Fruit fly (Drosophila melanogaster): ENCODE results near the gene sty.

Gene sty

dm6 chr3L:3434882-3435281, 10.1 kb upstream of the sty start (continued):
- TF ChIP-seq sc (optimal IDR thresholded peaks at IDR 0.05) (no peak), sc (GFP tag; optimal IDR thresholded peaks at IDR 0.05) (peak; percentile 10), Mrtf (GFP tag; IDR thresholded peaks at IDR 0.05) (no peak), CG8765 (GFP tag; IDR thresholded peaks at IDR 0.05) (0 out of 2 replicates have a peak, but pooled peaks have one; percentile 33), CG30431 (GFP tag; optimal IDR thresholded peaks at IDR 0.05) (no peak), ro (GFP tag; IDR thresholded peaks at IDR 0.05) (no peak), eve (GFP tag; optimal IDR thresholded peaks at IDR 0.05) (peak in 1 of 2 experiments; percentile 44), CG12391 (tag; optimal IDR thresholded peaks at IDR 0.05) (peak; percentile 24), CG1529 (GFP tag; optimal IDR thresholded peaks at IDR 0.05) (peak; percentile 22), Xbp1 (GFP tag; optimal IDR thresholded peaks at IDR 0.05) (no peak), CG6689 (GFP tag; IDR thresholded peaks at IDR 0.05) (peak; percentile 34; the same call in 1 of the 2 replicates), CG3281 (GFP tag; optimal IDR thresholded peaks at IDR 0.05) (no peak), gce (GFP tag; IDR thresholded peaks at IDR 0.05) (0 out of 3 replicates have a peak, but pooled peaks have one; percentile 14), dmrt99B (tag; optimal IDR thresholded peaks at IDR 0.05) (peak; percentile 57), Neu2 (GFP tag; optimal IDR thresholded peaks at IDR 0.05; ENCODE audit: borderline replicate concordance) (no peak), sima (GFP tag; optimal IDR thresholded peaks at IDR 0.05) (no peak), CG17385 (GFP tag; optimal IDR thresholded peaks at IDR 0.05) (peak; percentile 30), zfh2 (GFP tag; optimal IDR thresholded peaks at IDR 0.05) (no peak), CG1602 (GFP tag; optimal IDR thresholded peaks at IDR 0.05) (no peak), gsb (GFP tag; IDR thresholded peaks at IDR 0.05) (no peak), CG1647 (GFP tag; optimal IDR thresholded peaks at IDR 0.05) (no peak), CG18262 (tag; optimal IDR thresholded peaks at IDR 0.05) (peak; percentile 41), al (GFP tag; IDR thresholded peaks at IDR 0.05) (no peak), NC2α (GFP tag; optimal IDR thresholded peaks at IDR 0.05) (no peak), PHDP (tag; optimal IDR thresholded peaks at IDR 0.05) (peak; percentile 49), sim (GFP tag; IDR thresholded peaks at IDR 0.05) (no peak), ken (GFP tag; IDR thresholded peaks at IDR 0.05) (peak; percentile 50; the same call in 1 of the 3 replicates), Opbp (GFP tag; IDR thresholded peaks at IDR 0.05; ENCODE audit: partially characterized antibody) (no peak), CG11504 (tag; optimal IDR thresholded peaks at IDR 0.05) (peak; percentile 64), Dref (GFP tag; IDR thresholded peaks at IDR 0.05) (no peak), hkb (optimal IDR thresholded peaks at IDR 0.05) (no peak), hkb (GFP tag; IDR thresholded peaks at IDR 0.05) (peak; percentile 48), CG2202 (tag; optimal IDR thresholded peaks at IDR 0.05) (no peak), CG11398 (GFP tag; optimal IDR thresholded peaks at IDR 0.05) (no peak), Dad (GFP tag; optimal IDR thresholded peaks at IDR 0.05) (no peak), fu2 (GFP tag; optimal IDR thresholded peaks at IDR 0.05) (no peak), CG32772 (GFP tag; IDR thresholded peaks at IDR 0.05) (peak; percentile 43; the same call in 1 of the 2 replicates), prd (optimal IDR thresholded peaks at IDR 0.05) (no peak), prd (GFP tag; IDR thresholded peaks at IDR 0.05) (peak; percentile 59), NFAT (GFP tag; IDR thresholded peaks at IDR 0.05) (no peak), cg (GFP tag; optimal IDR thresholded peaks at IDR 0.05) (no peak), Dp (GFP tag; optimal IDR thresholded peaks at IDR 0.05) (no peak), CG10267 (tag; optimal IDR thresholded peaks at IDR 0.05) (peak; percentile 30), YL-1 (GFP tag; optimal IDR thresholded peaks at IDR 0.05) (no peak), hbn (GFP tag; IDR thresholded peaks at IDR 0.05; ENCODE audit: partially characterized antibody) (no peak), pzg (GFP tag; optimal IDR thresholded peaks at IDR 0.05) (no peak), Hr39 (optimal IDR thresholded peaks at IDR 0.05) (no peak), HLH54F (GFP tag; optimal IDR thresholded peaks at IDR 0.05) (no peak), CG15011 (GFP tag; optimal IDR thresholded peaks at IDR 0.05) (peak; percentile 2), bbx (GFP tag; IDR thresholded peaks at IDR 0.05; ENCODE audit: partially characterized antibody) (no peak), Med (GFP tag) (peak; percentile 76), tap (tag; optimal IDR thresholded peaks at IDR 0.05) (peak; percentile 5), CG18619 (GFP tag; optimal IDR thresholded peaks at IDR 0.05) (peak; percentile 27)
